Worm (Caenorhabditis elegans) whole organism, L1 larva: ENCODE data around the gene R09E10.5.
A peak's percentile ranks its signal among the peaks of the same experiment; 100 is the strongest.

Experiments
- C04F5.9 ChIP-seq: sonication (generic microtip); optimal IDR thresholded peaks from 2 replicates; lab custom pipeline; 2016; ENCODE audit warnings: missing genetic modification characterization, missing compliant biosample characterization
- aha-1 ChIP-seq: fragments of 150-350 bp; optimal IDR thresholded peaks from 2 replicates; lab custom pipeline; 2014; ENCODE audit warnings: missing biosample characterization, missing genetic modification characterization
- alr-1 ChIP-seq: fragments of 200-800 bp; sonication (Bioruptor generic); optimal IDR thresholded peaks from 2 replicates; lab custom pipeline; 2018; ENCODE audit warnings: borderline replicate concordance, mild to moderate bottlenecking, missing genetic modification characterization, missing compliant biosample characterization
- ama-1 ChIP-seq: fragments of 150-350 bp; optimal IDR thresholded peaks from 2 replicates; lab custom pipeline; 2014
- blmp-1 ChIP-seq: fragments of 150-350 bp; optimal IDR thresholded peaks from 2 replicates; lab custom pipeline; 2014; ENCODE audit warnings: missing biosample characterization, missing genetic modification characterization
- ceh-8 ChIP-seq: fragments of 200-800 bp; sonication (Bioruptor generic); optimal IDR thresholded peaks from 2 replicates; lab custom pipeline; 2018; ENCODE audit warnings: mild to moderate bottlenecking, missing genetic modification characterization, moderate library complexity, missing compliant biosample characterization
- ceh-88 ChIP-seq: fragments of 200-800 bp; sonication (Bioruptor generic); IDR thresholded peaks from 2 replicates; pipeline ENCODE4 v1.3.6; 2022; ENCODE audit warnings: missing genetic modification characterization, missing compliant biosample characterization
- ces-1 ChIP-seq: fragments of 150-350 bp; optimal IDR thresholded peaks from 2 replicates; lab custom pipeline; 2014; ENCODE audit warnings: missing biosample characterization, missing genetic modification reagents, missing genetic modification characterization
- dsc-1 ChIP-seq: sonication (generic microtip); optimal IDR thresholded peaks from 2 replicates; lab custom pipeline; 2016; ENCODE audit warnings: mild to moderate bottlenecking, missing genetic modification characterization, missing compliant biosample characterization
- efl-1 ChIP-seq, 4 experiments: fragments of 150-350 bp; optimal IDR thresholded peaks in 3 of 4; peaks in 1 of 4; 1 replicate in 1 of 4; 2 replicates in 3 of 4; lab custom pipeline; 2014; ENCODE audit warnings: missing biosample characterization in 2 of 4, missing genetic modification characterization in 2 of 4, missing genetic modification reagents in 2 of 4
- efl-3 ChIP-seq: fragments of 200-800 bp; sonication (Bioruptor generic); optimal IDR thresholded peaks from 2 replicates; lab custom pipeline; 2018; ENCODE audit warnings: mild to moderate bottlenecking, missing genetic modification characterization, missing compliant biosample characterization
- elt-2 ChIP-seq: sonication (generic microtip); optimal IDR thresholded peaks from 2 replicates; lab custom pipeline; 2016; ENCODE audit warnings: missing genetic modification characterization, mild to moderate bottlenecking, inconsistent platforms, missing compliant biosample characterization, missing genetic modification reagents
- elt-3 ChIP-seq, 6 experiments: fragments of 150-350 bp in 1 of 6; sonication (generic microtip); optimal IDR thresholded peaks; 2 replicates each; lab custom pipeline; 2017 to 2018; ENCODE audit warnings: missing biosample characterization in 6 of 6, missing genetic modification characterization in 6 of 6, inconsistent platforms in 1 of 6
- ets-5 ChIP-seq: fragments of 200-800 bp; sonication (Bioruptor generic); IDR thresholded peaks from 2 replicates; pipeline ENCODE4 v1.3.6; 2022; ENCODE audit warnings: missing genetic modification characterization, missing compliant biosample characterization
- fkh-4 ChIP-seq: sonication (generic microtip); optimal IDR thresholded peaks from 2 replicates; lab custom pipeline; 2016; ENCODE audit warnings: missing compliant biosample characterization, missing genetic modification characterization, borderline replicate concordance
- fkh-8 ChIP-seq: sonication (generic microtip); optimal IDR thresholded peaks from 2 replicates; lab custom pipeline; 2016; ENCODE audit warnings: mild to moderate bottlenecking, missing genetic modification characterization, missing compliant biosample characterization
- hlh-4 ChIP-seq: sonication (generic microtip); optimal IDR thresholded peaks from 2 replicates; lab custom pipeline; 2016; ENCODE audit warnings: mild to moderate bottlenecking, missing genetic modification characterization, missing compliant biosample characterization
- jun-1 ChIP-seq: fragments of 150-350 bp; optimal IDR thresholded peaks from 2 replicates; lab custom pipeline; 2014; ENCODE audit warnings: missing biosample characterization, missing genetic modification reagents, missing genetic modification characterization
- lin-13 ChIP-seq: fragments of 150-350 bp; optimal IDR thresholded peaks from 2 replicates; lab custom pipeline; 2014; ENCODE audit warnings: missing biosample characterization, missing genetic modification reagents, missing genetic modification characterization
- lin-14 ChIP-seq: fragments of 200-800 bp; sonication (Bioruptor generic); optimal IDR thresholded peaks from 2 replicates; lab custom pipeline; 2018; ENCODE audit warnings: mild to moderate bottlenecking, missing genetic modification characterization, moderate library complexity, missing compliant biosample characterization
- lin-15B ChIP-seq: fragments of 150-350 bp; sonication (generic microtip); optimal IDR thresholded peaks from 3 replicates; lab custom pipeline; 2014; ENCODE audit warnings: missing biosample characterization, missing genetic modification characterization
- lsy-2 ChIP-seq, 2 experiments: fragments of 150-350 bp; optimal IDR thresholded peaks; 2 replicates each; lab custom pipeline; 2014; ENCODE audit warnings: missing biosample characterization in 2 of 2, missing genetic modification characterization in 2 of 2
- mab-9 ChIP-seq: fragments of 200-800 bp; sonication (Bioruptor generic); IDR thresholded peaks from 2 replicates; pipeline ENCODE4 v1.3.6; 2022; ENCODE audit warnings: missing genetic modification reagents, missing genetic modification characterization, missing compliant biosample characterization
- mdl-1 ChIP-seq, 2 experiments: fragments of 150-350 bp; optimal IDR thresholded peaks; 2 replicates each; lab custom pipeline; 2014 to 2017; ENCODE audit warnings: missing biosample characterization in 2 of 2, missing genetic modification characterization in 2 of 2, inconsistent platforms in 1 of 2
- nhr-11 ChIP-seq: fragments of 150-350 bp; optimal IDR thresholded peaks from 2 replicates; lab custom pipeline; 2014; ENCODE audit warnings: missing biosample characterization, missing genetic modification characterization
- nhr-28 ChIP-seq: fragments of 150-350 bp; optimal IDR thresholded peaks from 2 replicates; lab custom pipeline; 2014; ENCODE audit warnings: missing biosample characterization, missing genetic modification characterization
- nhr-47 ChIP-seq: sonication (generic microtip); optimal IDR thresholded peaks from 2 replicates; lab custom pipeline; 2016; ENCODE audit warnings: mild to moderate bottlenecking, missing genetic modification characterization, moderate library complexity, missing compliant biosample characterization
- nhr-76 ChIP-seq: sonication (generic microtip); optimal IDR thresholded peaks from 2 replicates; lab custom pipeline; 2017; ENCODE audit warnings: missing biosample characterization, missing genetic modification characterization
- nhr-77 ChIP-seq: fragments of 150-350 bp; optimal IDR thresholded peaks from 2 replicates; lab custom pipeline; 2014; ENCODE audit warnings: missing biosample characterization, missing genetic modification characterization
- nhr-85 ChIP-seq: sonication (generic microtip); peaks from one replicate; lab custom pipeline; 2016; ENCODE audit warnings: missing genetic modification characterization, inconsistent platforms, missing compliant biosample characterization
- pax-3 ChIP-seq: fragments of 200-800 bp; sonication (Bioruptor generic); optimal IDR thresholded peaks from 2 replicates; lab custom pipeline; 2018; ENCODE audit warnings: mild to moderate bottlenecking, missing genetic modification characterization, moderate library complexity, missing compliant biosample characterization
- rnt-1 ChIP-seq: sonication (generic microtip); optimal IDR thresholded peaks from 2 replicates; lab custom pipeline; 2016; ENCODE audit warnings: mild to moderate bottlenecking, missing genetic modification characterization, moderate library complexity, missing compliant biosample characterization
- unc-62 ChIP-seq: fragments of 150-350 bp; optimal IDR thresholded peaks from 2 replicates; lab custom pipeline; 2014; ENCODE audit warnings: missing biosample characterization, missing genetic modification reagents, missing genetic modification characterization
- unc-98 ChIP-seq: fragments of 200-800 bp; sonication (Bioruptor generic); IDR thresholded peaks from 2 replicates; pipeline ENCODE4 v1.3.6; 2022; ENCODE audit warnings: missing genetic modification characterization, missing compliant biosample characterization

Gene R09E10.5

ce11 chrIV:10273360-10273759, 28.7 kb downstream of the R09E10.5 start:
- TF ChIP-seq aha-1 (no peak), fkh-4 (tag; lab: Kevin White, UChicago) (no peak), ama-1 (no peak), mab-9 (GFP tag; lab: Robert Waterston, UW) (no peak), alr-1 (tag; lab: Kevin White, UChicago) (no peak), mdl-1 (tag; optimal IDR thresholded peaks at IDR 0.05; lab: Kevin White, UChicago) (no peak), nhr-77 (no peak), ceh-88 (no peak)

ce11 chrIV:10269137-10269933, 32.8 kb downstream of the R09E10.5 start, which contains the start of the genes nspd-7 and Y43C5A.2:
Gene nspd-7, minus strand, starts transcription at chrIV:10269187.
Gene Y43C5A.2, plus strand, starts transcription at chrIV:10269883.
- TF ChIP-seq fkh-8 (tag; lab: Kevin White, UChicago), result no peak
- TF ChIP-seq ceh-8 (GFP tag; lab: Kevin White, UChicago), result no peak
- no peak for TF ChIP-seq hlh-4 (tag; lab: Kevin White, UChicago)
- no peak for TF ChIP-seq mab-9 (GFP tag; lab: Robert Waterston, UW)
- TF ChIP-seq lin-13, result no peak
- no peak for TF ChIP-seq fkh-4 (tag; lab: Kevin White, UChicago)
- TF ChIP-seq nhr-77, result no peak
- TF ChIP-seq efl-3 (GFP tag; lab: Kevin White, UChicago), result no peak
- no peak for TF ChIP-seq jun-1 (tag; lab: Kevin White, UChicago)
- no peak for TF ChIP-seq unc-62
- peak; percentile 69 for TF ChIP-seq elt-2 (tag; lab: Kevin White, UChicago)
- no peak for TF ChIP-seq blmp-1
- no peak for TF ChIP-seq ces-1 (GFP tag; lab: Kevin White, UChicago)
- no peak for TF ChIP-seq nhr-11
- no peak for TF ChIP-seq aha-1
- no peak for TF ChIP-seq efl-1 (optimal IDR thresholded peaks at IDR 0.05; lab: Kevin White, UChicago)
- peak in 1 of 2 experiments; percentile 24 for TF ChIP-seq efl-1 (GFP tag; optimal IDR thresholded peaks at IDR 0.05 in 1 of 2; lab: Kevin White, UChicago)

- TF ChIP-seq blmp-1 (peak; percentile 79), unc-98 (GFP tag; lab: Robert Waterston, UW) (no peak), elt-3 (tag; optimal IDR thresholded peaks at IDR 0.05; lab: Kevin White, UChicago) (peak in 4 of 6 experiments; percentile 64 to 94 (median 82)), lsy-2 (tag; optimal IDR thresholded peaks at IDR 0.05; lab: Kevin White, UChicago) (peak in 1 of 2 experiments; percentile 19), lin-14 (GFP tag; lab: Kevin White, UChicago) (peak; percentile 49), nhr-85 (tag; lab: Kevin White, UChicago) (peak; percentile 79), nhr-28 (tag; lab: Kevin White, UChicago) (no peak), rnt-1 (tag; lab: Kevin White, UChicago) (no peak)
These were observed 41.0 kb downstream of the R09E10.5 start for ce11 chrIV:10261061-10261460.

- no peak for TF ChIP-seq efl-1 (optimal IDR thresholded peaks at IDR 0.05; lab: Kevin White, UChicago)
- TF ChIP-seq efl-1 (GFP tag; optimal IDR thresholded peaks at IDR 0.05 in 1 of 2; lab: Kevin White, UChicago), result peak in 1 of 2 experiments; percentile 19
- TF ChIP-seq C04F5.9 (tag; lab: Kevin White, UChicago), result no peak
- no peak for TF ChIP-seq nhr-76
- peak; percentile 24 for TF ChIP-seq blmp-1
- no peak for TF ChIP-seq nhr-47 (tag; lab: Kevin White, UChicago)
These were observed 42.5 kb downstream of the R09E10.5 start, which contains the start of gene F01G10.9 for ce11 chrIV:10259557-10259956. Gene F01G10.9, minus strand, starts transcription at chrIV:10259657.

- TF ChIP-seq fkh-8 (tag; lab: Kevin White, UChicago), result no peak
- TF ChIP-seq mdl-1 (tag; optimal IDR thresholded peaks at IDR 0.05; lab: Kevin White, UChicago), result no peak
- TF ChIP-seq dsc-1 (tag; lab: Kevin White, UChicago), result peak; percentile 98
- no peak for TF ChIP-seq ets-5 (GFP tag; lab: Robert Waterston, UW)
- no peak for TF ChIP-seq efl-1 (optimal IDR thresholded peaks at IDR 0.05; lab: Kevin White, UChicago)
- peak in 1 of 2 experiments; percentile 77 for TF ChIP-seq efl-1 (GFP tag; optimal IDR thresholded peaks at IDR 0.05 in 1 of 2; lab: Kevin White, UChicago)
- TF ChIP-seq ceh-88, result 0 out of 2 replicates have a peak, but pooled peaks have one; percentile 6
- TF ChIP-seq lin-15B (tag; lab: Kevin White, UChicago), result peak; percentile 11
- TF ChIP-seq pax-3 (tag; lab: Kevin White, UChicago), result peak; percentile 60
- TF ChIP-seq, all 84 proteins: peak for 5
These were observed 49.0 kb downstream of the R09E10.5 start for ce11 chrIV:10252886-10253639.
